Fruit fly (Drosophila melanogaster) Kc167 (cell line): ENCODE measurements around the gene psidin.

Experiments used
- Myc ChIP-seq: fragments of >200 bp; optimal IDR thresholded peaks from 2 replicates; lab custom pipeline; 2017; ENCODE audit warnings: missing external identifiers
- Sin3A ChIP-seq: fragments of >200 bp; optimal IDR thresholded peaks from 2 replicates; lab custom pipeline; 2018; ENCODE audit warnings: missing external identifiers
- h ChIP-seq: fragments of >200 bp; optimal IDR thresholded peaks from 3 replicates; lab custom pipeline; 2018; ENCODE audit warnings: missing external identifiers
- insv ChIP-seq: fragments of >200 bp; optimal IDR thresholded peaks from 3 replicates; lab custom pipeline; 2018; ENCODE audit warnings: missing external identifiers
- psq ChIP-seq: fragments of >200 bp; optimal IDR thresholded peaks from 2 replicates; lab custom pipeline; 2017; ENCODE audit warnings: missing external identifiers
- ttk ChIP-seq: sonication (Bioruptor generic); optimal IDR thresholded peaks from 2 replicates; lab custom pipeline; 2017; ENCODE audit warnings: missing external identifiers

psidin gene

dm6 chr3R:20008372-20009051 lies 13.0 kb upstream of the psidin start, which contains the start of the genes Hs6st and MED25:
Hs6st (minus strand) TSS chr3R:20008512.
MED25 (plus strand) TSS chr3R:20008947.
- TF ChIP-seq h (lab: Kevin White, UChicago) = no peak
- TF ChIP-seq psq (lab: Kevin White, UChicago) = peak; percentile 91
- TF ChIP-seq Myc = no peak

- TF ChIP-seq Myc (no peak), ttk (lab: Kevin White, UChicago) (no peak), h (lab: Kevin White, UChicago) (no peak), insv (lab: Kevin White, UChicago) (no peak), Sin3A (no peak), psq (lab: Kevin White, UChicago) (no peak)
These were observed 10.6 kb upstream of the psidin start for dm6 chr3R:20010942-20011341.

dm6 chr3R:20012688-20013087 lies 8.8 kb upstream of the psidin start:
- no peak for TF ChIP-seq Myc
- TF ChIP-seq ttk (lab: Kevin White, UChicago) = no peak

- TF ChIP-seq Myc (no peak), ttk (lab: Kevin White, UChicago) (no peak), Sin3A (no peak), insv (lab: Kevin White, UChicago) (no peak), h (lab: Kevin White, UChicago) (no peak), psq (lab: Kevin White, UChicago) (no peak)
These were observed 8.0 kb upstream of the psidin start, which contains the start of the genes CG17190 and CG4836 for dm6 chr3R:20013404-20013922. CG17190 (minus strand) TSS chr3R:20013504. CG4836 (plus strand) TSS chr3R:20013872.

- TF ChIP-seq Myc (no peak), psq (lab: Kevin White, UChicago) (no peak), ttk (lab: Kevin White, UChicago) (no peak), Sin3A (no peak), insv (lab: Kevin White, UChicago) (no peak), h (lab: Kevin White, UChicago) (no peak)
These were observed 6.3 kb downstream of the psidin start, which contains the start of the genes CG4424 and CG4854 for dm6 chr3R:20027841-20028240. CG4424 (minus strand) TSS chr3R:20028040. CG4854 (plus strand) TSS chr3R:20028058.

- no peak for TF ChIP-seq h (lab: Kevin White, UChicago)
- no peak for TF ChIP-seq psq (lab: Kevin White, UChicago)
- TF ChIP-seq ttk (lab: Kevin White, UChicago) = no peak
- no peak for TF ChIP-seq Sin3A
- TF ChIP-seq insv (lab: Kevin White, UChicago) = no peak
- TF ChIP-seq Myc = no peak
These were observed 9.7 kb downstream of the psidin start, which contains the start of gene trem for dm6 chr3R:20031043-20031763. trem (minus strand) TSS chr3R:20031309.

- TF ChIP-seq Sin3A = no peak
These were observed 10.2 kb downstream of the psidin start, which contains the start of gene idc for dm6 chr3R:20031764-20032079. idc (plus strand) TSS chr3R:20031823.

- TF ChIP-seq ttk (lab: Kevin White, UChicago) (no peak), Myc (no peak), insv (lab: Kevin White, UChicago) (no peak), psq (lab: Kevin White, UChicago) (no peak), h (lab: Kevin White, UChicago) (no peak), Sin3A (no peak)
These were observed 14.4 kb downstream of the psidin start, which contains the start of gene Regnase-1 for dm6 chr3R:20035887-20036286. Regnase-1 (minus strand) TSS chr3R:20036056.

- no peak for TF ChIP-seq psq (lab: Kevin White, UChicago)
- TF ChIP-seq Sin3A = no peak
- TF ChIP-seq Myc = no peak
- no peak for TF ChIP-seq insv (lab: Kevin White, UChicago)
- TF ChIP-seq ttk (lab: Kevin White, UChicago) = no peak
- no peak for TF ChIP-seq h (lab: Kevin White, UChicago)
These were observed 21.0 kb downstream of the psidin start, which contains the start of the genes CG33934 and Indy-2 for dm6 chr3R:20042457-20042856. CG33934 (plus strand) TSS chr3R:20042757. Indy-2 (plus strand) TSS chr3R:20042757.

dm6 chr3R:20055809-20056208 lies 34.3 kb downstream of the psidin start, which contains the start of gene CG17193:
CG17193 (minus strand) TSS chr3R:20056097.
- TF ChIP-seq psq (lab: Kevin White, UChicago) (no peak), ttk (lab: Kevin White, UChicago) (no peak), Sin3A (no peak), Myc (no peak), insv (lab: Kevin White, UChicago) (no peak), h (lab: Kevin White, UChicago) (no peak)

dm6 chr3R:20057501-20057900 lies 36.0 kb downstream of the psidin start, which contains the start of gene mdlc:
mdlc (plus strand) TSS chr3R:20057748.
- TF ChIP-seq ttk (lab: Kevin White, UChicago) = no peak
- no peak for TF ChIP-seq Sin3A
- no peak for TF ChIP-seq Myc
- TF ChIP-seq psq (lab: Kevin White, UChicago) = no peak
- no peak for TF ChIP-seq insv (lab: Kevin White, UChicago)
- TF ChIP-seq h (lab: Kevin White, UChicago) = no peak

dm6 chr3R:20058960-20059359 lies 37.5 kb downstream of the psidin start:
- TF ChIP-seq ttk (lab: Kevin White, UChicago) = no peak
